Fruit fly (Drosophila melanogaster): ENCODE data around the gene Fit1.

Fit1 gene

dm6 chr3L:4117493-4117892 is 14.1 kb downstream of the Fit1 start:
- no peak for TF ChIP-seq CG10147 (GFP tag; optimal IDR thresholded peaks at IDR 0.05)
- no peak for TF ChIP-seq zfh1 (GFP tag; IDR thresholded peaks at IDR 0.05)
- TF ChIP-seq pan (optimal IDR thresholded peaks at IDR 0.05), result no peak
- TF ChIP-seq pan (GFP tag; optimal IDR thresholded peaks at IDR 0.05 in 1 of 2, IDR thresholded peaks at IDR 0.05 in 1 of 2), result no peak
- TF ChIP-seq CG8359 (GFP tag; optimal IDR thresholded peaks at IDR 0.05; ENCODE audit: borderline replicate concordance), result no peak
- no peak for TF ChIP-seq Kr (GFP tag; optimal IDR thresholded peaks at IDR 0.05)
- no peak for TF ChIP-seq Xbp1 (GFP tag; optimal IDR thresholded peaks at IDR 0.05)
- TF ChIP-seq HLH3B (GFP tag; IDR thresholded peaks at IDR 0.05), result no peak
- TF ChIP-seq CG34224 (GFP tag; IDR thresholded peaks at IDR 0.05; ENCODE audit: partially characterized antibody), result no peak
- TF ChIP-seq hb (GFP tag; IDR thresholded peaks at IDR 0.05; ENCODE audit: partially characterized antibody), result no peak
- no peak for TF ChIP-seq sima (GFP tag; optimal IDR thresholded peaks at IDR 0.05)
- peak; percentile 23 for TF ChIP-seq sd (tag; optimal IDR thresholded peaks at IDR 0.05)
- peak; percentile 16 for TF ChIP-seq abd-A (tag; optimal IDR thresholded peaks at IDR 0.05)
- TF ChIP-seq CG12299 (tag; optimal IDR thresholded peaks at IDR 0.05), result no peak
- TF ChIP-seq CG43689 (GFP tag; IDR thresholded peaks at IDR 0.05), result no peak
- TF ChIP-seq odd (GFP tag; optimal IDR thresholded peaks at IDR 0.05), result no peak
- TF ChIP-seq chinmo (GFP tag; IDR thresholded peaks at IDR 0.05; ENCODE audit: partially characterized antibody), result 0 out of 4 replicates have a peak, but pooled peaks have one; percentile 59
- no peak for TF ChIP-seq CG11456 (GFP tag; IDR thresholded peaks at IDR 0.05)
- no peak for TF ChIP-seq so (GFP tag; IDR thresholded peaks at IDR 0.05)
- no peak for TF ChIP-seq CG10565 (GFP tag; optimal IDR thresholded peaks at IDR 0.05)
- no peak for TF ChIP-seq MESR4 (GFP tag; optimal IDR thresholded peaks at IDR 0.05)
- TF ChIP-seq tgo (GFP tag; IDR thresholded peaks at IDR 0.05), result no peak
- no peak for TF ChIP-seq CG7271 (tag; optimal IDR thresholded peaks at IDR 0.05)
- TF ChIP-seq CG2889 (GFP tag; IDR thresholded peaks at IDR 0.05), result no peak
- no peak for TF ChIP-seq Nf-YC (tag; optimal IDR thresholded peaks at IDR 0.05)
- TF ChIP-seq CG13894 (tag; optimal IDR thresholded peaks at IDR 0.05), result peak; percentile 74
- no peak for TF ChIP-seq ewg (GFP tag; optimal IDR thresholded peaks at IDR 0.05)
- no peak for TF ChIP-seq caup (GFP tag; optimal IDR thresholded peaks at IDR 0.05; ENCODE audit: severe bottlenecking)
- no peak for TF ChIP-seq CG6791 (GFP tag; IDR thresholded peaks at IDR 0.05; ENCODE audit: partially characterized antibody)
- no peak for TF ChIP-seq gcm (GFP tag; optimal IDR thresholded peaks at IDR 0.05)
- TF ChIP-seq CG17568 (GFP tag; optimal IDR thresholded peaks at IDR 0.05), result no peak
- TF ChIP-seq ATbp (GFP tag; optimal IDR thresholded peaks at IDR 0.05), result no peak

- TF ChIP-seq CG4707 (GFP tag; optimal IDR thresholded peaks at IDR 0.05) (no peak), CG4854 (GFP tag; optimal IDR thresholded peaks at IDR 0.05) (no peak), Neu2 (GFP tag; optimal IDR thresholded peaks at IDR 0.05; ENCODE audit: borderline replicate concordance) (no peak), CG3995 (GFP tag; optimal IDR thresholded peaks at IDR 0.05) (no peak), CG1024 (GFP tag; IDR thresholded peaks at IDR 0.05) (no peak), CG16863 (GFP tag; optimal IDR thresholded peaks at IDR 0.05) (no peak), Sox102F (GFP tag; optimal IDR thresholded peaks at IDR 0.05) (no peak), Blimp-1 (GFP tag; optimal IDR thresholded peaks at IDR 0.05) (peak; percentile 47), Stat92E (GFP tag; optimal IDR thresholded peaks at IDR 0.05) (peak in 1 of 3 experiments; percentile 3), E2f2 (GFP tag; IDR thresholded peaks at IDR 0.05) (no peak), CG32767 (GFP tag; IDR thresholded peaks at IDR 0.05) (no peak), tgo (GFP tag; IDR thresholded peaks at IDR 0.05) (no peak), CG32772 (GFP tag; IDR thresholded peaks at IDR 0.05) (0 out of 2 replicates have a peak, but pooled peaks have one; percentile 11)
Measured at dm6 chr3L:4118339-4118738, 15.0 kb downstream of the Fit1 start.
